Worm (Caenorhabditis elegans): Measurements from ENCODE around the gene T28C6.3.

Gene T28C6.3

ce11 chrIV:8824145-8824833 lies 4.1 kb downstream of the T28C6.3 start, which contains the start of the genes col-117 and col-3:
Gene col-117 (minus strand): TSS chrIV:8824195.
Gene col-3 (plus strand): TSS chrIV:8824783.
- peak; percentile 86 for TF ChIP-seq nhr-25 (tag; optimal IDR thresholded peaks at IDR 0.05)
- TF ChIP-seq nhr-43 (tag; optimal IDR thresholded peaks at IDR 0.05; ENCODE audit: poor library complexity, severe bottlenecking) = peak; percentile 16
- no peak for TF ChIP-seq zag-1 (tag; optimal IDR thresholded peaks at IDR 0.05)
- no peak for TF ChIP-seq fkh-10 (GFP tag; optimal IDR thresholded peaks at IDR 0.05)
- peak; percentile 29 for TF ChIP-seq nhr-23 (tag; optimal IDR thresholded peaks at IDR 0.05)
- TF ChIP-seq elt-1 (tag; optimal IDR thresholded peaks at IDR 0.05) = peak; percentile 83

DNA sequence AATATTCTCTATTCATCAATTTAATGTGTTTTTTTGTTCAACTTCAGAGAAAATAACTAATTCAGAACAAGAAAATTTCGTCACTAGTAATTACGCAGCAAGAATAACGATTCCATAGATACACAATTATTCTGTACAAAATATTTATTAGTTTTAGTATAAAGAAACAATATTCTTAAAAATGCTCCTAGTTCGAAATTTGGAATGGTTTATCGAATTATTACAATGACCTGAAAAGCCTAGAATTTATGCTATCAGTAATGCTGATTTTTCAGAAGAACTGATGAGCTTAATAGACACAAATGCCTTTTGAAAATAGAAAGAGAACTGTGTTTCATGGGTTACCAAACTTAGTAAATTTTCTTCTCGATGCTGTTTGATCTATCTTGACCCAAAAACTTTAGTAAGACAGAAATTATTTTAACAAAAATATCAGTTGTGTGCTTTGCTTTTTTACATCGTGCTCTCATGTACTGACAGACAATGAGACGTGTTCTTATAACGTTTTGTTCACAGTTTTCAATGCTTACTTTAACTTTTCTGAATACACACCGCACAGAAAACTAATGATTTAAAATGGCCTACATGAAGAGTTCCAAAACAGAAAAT lies 6.0 kb downstream of the T28C6.3 start:
- TF ChIP-seq lsy-12 (tag; optimal IDR thresholded peaks at IDR 0.05) (peak; percentile 6), elt-1 (tag; optimal IDR thresholded peaks at IDR 0.05) (peak; percentile 9), ceh-82 (tag; optimal IDR thresholded peaks at IDR 0.05) (peak; percentile 70), nhr-23 (tag; optimal IDR thresholded peaks at IDR 0.05) (peak; percentile 31), ama-1 (optimal IDR thresholded peaks at IDR 0.05) (no peak), nhr-43 (tag; optimal IDR thresholded peaks at IDR 0.05; ENCODE audit: poor library complexity, severe bottlenecking) (peak; percentile 73), fkh-10 (GFP tag; optimal IDR thresholded peaks at IDR 0.05) (no peak), ceh-9 (tag; optimal IDR thresholded peaks at IDR 0.05) (no peak), sea-2 (GFP tag; optimal IDR thresholded peaks at IDR 0.05) (no peak), ztf-11 (tag; optimal IDR thresholded peaks at IDR 0.05) (no peak), ceh-16 (tag; optimal IDR thresholded peaks at IDR 0.05) (no peak), aly-2 (tag; optimal IDR thresholded peaks at IDR 0.05) (peak; percentile 11), lin-39 (tag; optimal IDR thresholded peaks at IDR 0.05) (no peak), nhr-25 (tag; optimal IDR thresholded peaks at IDR 0.05) (peak; percentile 58), R02D3.7 (tag; optimal IDR thresholded peaks at IDR 0.05) (peak; percentile 49), nhr-67 (tag; optimal IDR thresholded peaks at IDR 0.05) (no peak), nhr-77 (tag; optimal IDR thresholded peaks at IDR 0.05) (peak; percentile 56), lin-15B (tag; optimal IDR thresholded peaks at IDR 0.05) (no peak), mdl-1 (tag; optimal IDR thresholded peaks at IDR 0.05) (no peak), ceh-28 (tag; optimal IDR thresholded peaks at IDR 0.05) (peak; percentile 37)

ce11 chrIV:8826606-8827000 lies 6.5 kb downstream of the T28C6.3 start:
- no peak for TF ChIP-seq unc-62 (GFP tag; optimal IDR thresholded peaks at IDR 0.05)
- TF ChIP-seq mdl-1 (tag; optimal IDR thresholded peaks at IDR 0.05) = no peak
- TF ChIP-seq lin-15B (tag; optimal IDR thresholded peaks at IDR 0.05) = peak; percentile 19
- TF ChIP-seq ceh-82 (tag; optimal IDR thresholded peaks at IDR 0.05) = no peak
- peak; percentile 9 for TF ChIP-seq pha-4 (tag; optimal IDR thresholded peaks at IDR 0.05)
- TF ChIP-seq sea-2 (GFP tag; optimal IDR thresholded peaks at IDR 0.05) = no peak
- TF ChIP-seq lin-39 (tag; optimal IDR thresholded peaks at IDR 0.05) = no peak
- no peak for TF ChIP-seq nhr-28 (tag; optimal IDR thresholded peaks at IDR 0.05)
- no peak for TF ChIP-seq nhr-43 (tag; optimal IDR thresholded peaks at IDR 0.05; ENCODE audit: poor library complexity, severe bottlenecking)
- no peak for TF ChIP-seq skn-1 (tag; optimal IDR thresholded peaks at IDR 0.05)
- no peak for TF ChIP-seq ztf-11 (tag; optimal IDR thresholded peaks at IDR 0.05)
- peak; percentile 7 for TF ChIP-seq jun-1 (tag; optimal IDR thresholded peaks at IDR 0.05)
- no peak for TF ChIP-seq nhr-12 (tag; optimal IDR thresholded peaks at IDR 0.05)
- TF ChIP-seq pqm-1 (tag; optimal IDR thresholded peaks at IDR 0.05) = no peak
- no peak for TF ChIP-seq zag-1 (tag; optimal IDR thresholded peaks at IDR 0.05)
- peak; percentile 37 for TF ChIP-seq nfya-1 (tag; optimal IDR thresholded peaks at IDR 0.05; ENCODE audit: insufficient read depth)
- TF ChIP-seq aly-2 (tag; optimal IDR thresholded peaks at IDR 0.05) = no peak
- peak; percentile 3 for TF ChIP-seq nhr-25 (tag; optimal IDR thresholded peaks at IDR 0.05)
- TF ChIP-seq ceh-28 (tag; optimal IDR thresholded peaks at IDR 0.05) = peak; percentile 22
- peak; percentile 65 for TF ChIP-seq hmg-11 (tag; optimal IDR thresholded peaks at IDR 0.05)

ce11 chrIV:8827500-8827899 lies 7.4 kb downstream of the T28C6.3 start, which contains the start of gene T28C6.7:
Gene T28C6.7 (plus strand): TSS chrIV:8827800.
- TF ChIP-seq skn-1 (tag; optimal IDR thresholded peaks at IDR 0.05) (no peak), elt-3 (tag; optimal IDR thresholded peaks at IDR 0.05) (no peak), fkh-2 (tag; optimal IDR thresholded peaks at IDR 0.05) (no peak), aly-2 (tag; optimal IDR thresholded peaks at IDR 0.05) (no peak), lin-39 (tag; optimal IDR thresholded peaks at IDR 0.05) (no peak), mml-1 (tag; optimal IDR thresholded peaks at IDR 0.05) (no peak), nhr-25 (tag; optimal IDR thresholded peaks at IDR 0.05) (no peak), nhr-76 (tag; optimal IDR thresholded peaks at IDR 0.05) (no peak), elt-1 (tag; optimal IDR thresholded peaks at IDR 0.05) (no peak), ztf-11 (tag; optimal IDR thresholded peaks at IDR 0.05) (no peak), fos-1 (tag; optimal IDR thresholded peaks at IDR 0.05) (no peak), pqm-1 (tag; optimal IDR thresholded peaks at IDR 0.05) (no peak), snpc-4 (tag; optimal IDR thresholded peaks at IDR 0.05) (no peak), nhr-28 (tag; optimal IDR thresholded peaks at IDR 0.05) (no peak), fkh-10 (GFP tag; optimal IDR thresholded peaks at IDR 0.05) (no peak), egl-5 (tag; optimal IDR thresholded peaks at IDR 0.05) (no peak), mdl-1 (tag; optimal IDR thresholded peaks at IDR 0.05) (no peak)
